Worm (Caenorhabditis elegans) whole organism, early embryonic: ENCODE data around the gene sre-35.

ENCODE experiments used
- B0310.2 ChIP-seq: sonication (generic microtip); optimal IDR thresholded peaks from 2 replicates; lab custom pipeline; 2016; ENCODE audit warnings: mild to moderate bottlenecking, missing genetic modification characterization, missing compliant biosample characterization
- aly-1 ChIP-seq: sonication (generic microtip); optimal IDR thresholded peaks from 2 replicates; lab custom pipeline; 2016; ENCODE audit warnings: missing genetic modification characterization, missing compliant biosample characterization
- ama-1 ChIP-seq: fragments of 150-350 bp; optimal IDR thresholded peaks from 2 replicates; lab custom pipeline; 2014
- ceh-13 ChIP-seq: fragments of 200-800 bp; sonication (Bioruptor generic); optimal IDR thresholded peaks from 2 replicates; lab custom pipeline; 2018; ENCODE audit warnings: mild to moderate bottlenecking, missing genetic modification characterization, missing compliant biosample characterization
- ceh-36 ChIP-seq: sonication (generic microtip); optimal IDR thresholded peaks from 2 replicates; lab custom pipeline; 2016; ENCODE audit warnings: missing genetic modification characterization, inconsistent platforms, missing compliant biosample characterization
- ets-7 ChIP-seq: sonication (generic microtip); optimal IDR thresholded peaks from 2 replicates; lab custom pipeline; 2016; ENCODE audit warnings: missing genotype, missing genetic modification characterization, missing compliant biosample characterization
- flt-1 ChIP-seq: fragments of 200-800 bp; sonication (Bioruptor generic); IDR thresholded peaks from 2 replicates; pipeline ENCODE4 v1.3.6; 2022; ENCODE audit warnings: missing genetic modification characterization, missing compliant biosample characterization
- hmbx-1 ChIP-seq: sonication (generic microtip); optimal IDR thresholded peaks from 2 replicates; lab custom pipeline; 2016; ENCODE audit warnings: mild to moderate bottlenecking, missing genetic modification characterization, missing compliant biosample characterization
- hnd-1 ChIP-seq: sonication (generic microtip); optimal IDR thresholded peaks from 2 replicates; lab custom pipeline; 2016; ENCODE audit warnings: missing genetic modification characterization, missing compliant biosample characterization
- pes-1 ChIP-seq: fragments of 200-800 bp; sonication (Bioruptor generic); IDR thresholded peaks from 2 replicates; pipeline ENCODE4 v1.3.6; 2022; ENCODE audit warnings: missing genetic modification reagents, missing genetic modification characterization, missing compliant biosample characterization
- scrt-1 ChIP-seq: fragments of 200-800 bp; sonication (Bioruptor generic); IDR thresholded peaks from 2 replicates; pipeline ENCODE4 v1.3.6; 2022; ENCODE audit warnings: missing genetic modification characterization, missing compliant biosample characterization
- sea-1 ChIP-seq: fragments of 200-800 bp; sonication (Bioruptor generic); conservative IDR thresholded peaks from 2 replicates; pipeline ENCODE4 v1.3.6; 2022; ENCODE audit warnings: missing genetic modification characterization, missing compliant biosample characterization
- tbx-11 ChIP-seq: fragments of 200-800 bp; sonication (Bioruptor generic); IDR thresholded peaks from 2 replicates; pipeline ENCODE4 v1.3.6; 2022; ENCODE audit warnings: missing genetic modification characterization, missing compliant biosample characterization
- tra-4 ChIP-seq: sonication (generic microtip); optimal IDR thresholded peaks from 2 replicates; lab custom pipeline; 2017; ENCODE audit warnings: missing genetic modification characterization, missing compliant biosample characterization

ce11 chrII:12481645-12482044, 29.0 kb upstream of the sre-35 start:
- TF ChIP-seq ets-7 (tag; lab: Kevin White, UChicago) (no peak), ama-1 (no peak), hmbx-1 (tag; lab: Kevin White, UChicago) (no peak), aly-1 (tag; lab: Kevin White, UChicago) (no peak), flt-1 (GFP tag; lab: Robert Waterston, UW) (no peak), ceh-13 (GFP tag; lab: Kevin White, UChicago) (no peak), hnd-1 (tag; lab: Kevin White, UChicago) (no peak), scrt-1 (GFP tag; lab: Robert Waterston, UW) (no peak), B0310.2 (tag; lab: Kevin White, UChicago) (no peak), tbx-11 (no peak), tra-4 (tag; lab: Kevin White, UChicago) (no peak), pes-1 (GFP tag; lab: Robert Waterston, UW) (no peak), ceh-36 (tag; lab: Kevin White, UChicago) (no peak), sea-1 (GFP tag; lab: Robert Waterston, UW) (no peak)
